Worm (Caenorhabditis elegans) whole organism, early embryonic: ENCODE measurements around the gene sma-3.

ENCODE experiments used
- B0310.2 ChIP-seq: sonication (generic microtip); optimal IDR thresholded peaks from 2 replicates; lab custom pipeline; 2016; ENCODE audit warnings: mild to moderate bottlenecking, missing genetic modification characterization, missing compliant biosample characterization
- F13C5.2 ChIP-seq: sonication (generic microtip); optimal IDR thresholded peaks from 2 replicates; lab custom pipeline; 2017; ENCODE audit warnings: mild to moderate bottlenecking, missing genetic modification characterization, inconsistent platforms, missing compliant biosample characterization
- aly-1 ChIP-seq: sonication (generic microtip); optimal IDR thresholded peaks from 2 replicates; lab custom pipeline; 2016; ENCODE audit warnings: missing genetic modification characterization, missing compliant biosample characterization
- ama-1 ChIP-seq: fragments of 150-350 bp; optimal IDR thresholded peaks from 2 replicates; lab custom pipeline; 2014
- ceh-13 ChIP-seq: fragments of 200-800 bp; sonication (Bioruptor generic); optimal IDR thresholded peaks from 2 replicates; lab custom pipeline; 2018; ENCODE audit warnings: mild to moderate bottlenecking, missing genetic modification characterization, missing compliant biosample characterization
- ceh-36 ChIP-seq: sonication (generic microtip); optimal IDR thresholded peaks from 2 replicates; lab custom pipeline; 2016; ENCODE audit warnings: missing genetic modification characterization, inconsistent platforms, missing compliant biosample characterization
- ets-7 ChIP-seq: sonication (generic microtip); optimal IDR thresholded peaks from 2 replicates; lab custom pipeline; 2016; ENCODE audit warnings: missing genotype, missing genetic modification characterization, missing compliant biosample characterization
- flt-1 ChIP-seq: fragments of 200-800 bp; sonication (Bioruptor generic); IDR thresholded peaks from 2 replicates; pipeline ENCODE4 v1.3.6; 2022; ENCODE audit warnings: missing genetic modification characterization, missing compliant biosample characterization
- hmbx-1 ChIP-seq: sonication (generic microtip); optimal IDR thresholded peaks from 2 replicates; lab custom pipeline; 2016; ENCODE audit warnings: mild to moderate bottlenecking, missing genetic modification characterization, missing compliant biosample characterization
- hmg-4 ChIP-seq: fragments of 200-800 bp; sonication (Bioruptor generic); optimal IDR thresholded peaks from 2 replicates; lab custom pipeline; 2018; ENCODE audit warnings: mild to moderate bottlenecking, missing genetic modification characterization, missing compliant biosample characterization
- hnd-1 ChIP-seq: sonication (generic microtip); optimal IDR thresholded peaks from 2 replicates; lab custom pipeline; 2016; ENCODE audit warnings: missing genetic modification characterization, missing compliant biosample characterization
- pes-1 ChIP-seq: fragments of 200-800 bp; sonication (Bioruptor generic); IDR thresholded peaks from 2 replicates; pipeline ENCODE4 v1.3.6; 2022; ENCODE audit warnings: missing genetic modification reagents, missing genetic modification characterization, missing compliant biosample characterization
- scrt-1 ChIP-seq: fragments of 200-800 bp; sonication (Bioruptor generic); IDR thresholded peaks from 2 replicates; pipeline ENCODE4 v1.3.6; 2022; ENCODE audit warnings: missing genetic modification characterization, missing compliant biosample characterization
- sea-1 ChIP-seq: fragments of 200-800 bp; sonication (Bioruptor generic); conservative IDR thresholded peaks from 2 replicates; pipeline ENCODE4 v1.3.6; 2022; ENCODE audit warnings: missing genetic modification characterization, missing compliant biosample characterization
- tbx-11 ChIP-seq: fragments of 200-800 bp; sonication (Bioruptor generic); IDR thresholded peaks from 2 replicates; pipeline ENCODE4 v1.3.6; 2022; ENCODE audit warnings: missing genetic modification characterization, missing compliant biosample characterization
- tbx-37 ChIP-seq: fragments of 200-800 bp; sonication (Bioruptor generic); conservative IDR thresholded peaks from 2 replicates; pipeline ENCODE4 v1.3.6; 2022; ENCODE audit warnings: missing genetic modification reagents, missing genetic modification characterization, missing compliant biosample characterization
- tra-4 ChIP-seq: sonication (generic microtip); optimal IDR thresholded peaks from 2 replicates; lab custom pipeline; 2017; ENCODE audit warnings: missing genetic modification characterization, missing compliant biosample characterization

Gene sma-3

DNA sequence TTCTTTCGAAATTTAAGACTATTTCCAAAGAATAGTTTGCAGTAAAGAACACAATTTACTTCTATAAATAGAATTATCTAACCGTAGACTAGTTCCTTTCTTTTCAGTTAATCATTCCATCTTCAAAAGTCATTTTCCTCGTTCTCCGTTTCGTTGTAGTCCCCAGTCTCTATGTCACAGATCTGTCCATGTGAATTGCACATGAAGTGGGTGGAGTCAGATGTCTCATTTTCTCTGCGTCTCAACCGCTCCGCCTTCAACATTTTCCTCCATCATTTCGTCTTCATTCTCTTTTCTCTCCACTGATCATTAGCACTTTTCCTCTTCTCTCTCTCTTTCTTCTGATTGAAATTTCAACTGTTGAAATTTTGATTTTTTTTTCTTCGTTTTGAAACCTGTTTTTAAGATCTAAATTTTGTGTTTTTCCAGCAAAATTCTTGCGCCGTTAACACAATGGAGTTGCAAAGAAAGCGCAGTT, 33.9 kb upstream of the sma-3 start, which contains the start of gene T07E3.4:
Gene T07E3.4, plus strand, starts transcription at position 428 of the 478 bp plus-strand sequence.
- TF ChIP-seq ets-7 (tag; lab: Kevin White, UChicago) (no peak), flt-1 (GFP tag; lab: Robert Waterston, UW) (no peak), tbx-37 (no peak), F13C5.2 (no peak), aly-1 (no peak), ama-1 (lab: Kevin White, UChicago) (no peak), hmbx-1 (tag; lab: Kevin White, UChicago) (no peak), tbx-11 (GFP tag; lab: Robert Waterston, UW) (no peak), scrt-1 (GFP tag; lab: Robert Waterston, UW) (no peak), sea-1 (GFP tag; lab: Robert Waterston, UW) (no peak), hmg-4 (GFP tag; lab: Kevin White, UChicago) (no peak), B0310.2 (tag; lab: Kevin White, UChicago) (no peak), hnd-1 (no peak), ceh-36 (no peak), tra-4 (tag; lab: Kevin White, UChicago) (no peak), pes-1 (GFP tag; lab: Robert Waterston, UW) (no peak), ceh-13 (GFP tag; lab: Kevin White, UChicago) (no peak)

DNA sequence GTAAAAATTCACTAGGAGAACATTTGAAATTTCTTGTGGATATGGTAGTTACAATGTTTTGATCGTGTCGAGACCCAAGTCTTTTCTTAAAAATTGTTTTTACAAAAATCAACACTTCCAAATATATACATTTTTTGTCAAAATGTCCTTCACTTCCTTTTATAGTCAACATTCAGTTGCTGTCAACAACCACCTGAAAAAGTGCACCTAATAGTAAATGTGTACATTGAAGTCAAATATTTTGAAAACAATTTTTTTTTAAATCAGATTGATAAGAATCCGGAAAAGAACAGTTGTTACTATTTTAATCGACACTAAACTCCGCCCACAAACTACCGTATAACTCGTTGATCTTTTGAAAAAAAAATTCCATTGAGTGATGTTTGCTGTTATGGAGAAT, 31.9 kb upstream of the sma-3 start:
- TF ChIP-seq ceh-36 (no peak), scrt-1 (GFP tag; lab: Robert Waterston, UW) (no peak), tbx-11 (GFP tag; lab: Robert Waterston, UW) (no peak), hnd-1 (no peak), hmbx-1 (tag; lab: Kevin White, UChicago) (no peak), ets-7 (tag; lab: Kevin White, UChicago) (no peak), aly-1 (no peak), tra-4 (tag; lab: Kevin White, UChicago) (no peak), sea-1 (GFP tag; lab: Robert Waterston, UW) (no peak), F13C5.2 (no peak), hmg-4 (GFP tag; lab: Kevin White, UChicago) (no peak), ama-1 (lab: Kevin White, UChicago) (no peak), tbx-37 (no peak), B0310.2 (tag; lab: Kevin White, UChicago) (no peak), pes-1 (GFP tag; lab: Robert Waterston, UW) (no peak), flt-1 (GFP tag; lab: Robert Waterston, UW) (no peak), ceh-13 (GFP tag; lab: Kevin White, UChicago) (no peak)

DNA sequence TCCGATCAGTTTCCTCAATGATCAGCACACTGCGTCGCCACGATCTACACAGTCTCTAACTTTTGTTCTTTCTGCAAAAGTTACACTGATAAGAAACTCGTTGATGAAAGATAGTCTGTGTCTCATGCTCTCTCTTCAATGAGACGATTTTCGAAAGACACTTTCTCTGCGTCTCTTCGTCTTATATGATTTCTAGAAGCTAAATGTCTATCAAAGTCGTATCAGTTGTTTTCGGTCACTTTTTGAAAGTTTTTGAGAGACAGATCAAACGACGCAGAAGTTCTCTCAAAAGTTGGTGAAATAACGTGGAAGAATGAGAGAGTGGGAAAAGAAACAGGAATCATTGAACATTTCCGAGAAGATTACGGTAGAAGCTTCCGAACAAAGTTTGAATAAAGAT, 31.4 kb upstream of the sma-3 start:
- TF ChIP-seq tra-4 (tag; lab: Kevin White, UChicago) (no peak), hnd-1 (no peak), ama-1 (lab: Kevin White, UChicago) (no peak), aly-1 (no peak), F13C5.2 (no peak), tbx-37 (no peak), scrt-1 (GFP tag; lab: Robert Waterston, UW) (no peak), ceh-13 (GFP tag; lab: Kevin White, UChicago) (no peak), tbx-11 (GFP tag; lab: Robert Waterston, UW) (no peak)

DNA sequence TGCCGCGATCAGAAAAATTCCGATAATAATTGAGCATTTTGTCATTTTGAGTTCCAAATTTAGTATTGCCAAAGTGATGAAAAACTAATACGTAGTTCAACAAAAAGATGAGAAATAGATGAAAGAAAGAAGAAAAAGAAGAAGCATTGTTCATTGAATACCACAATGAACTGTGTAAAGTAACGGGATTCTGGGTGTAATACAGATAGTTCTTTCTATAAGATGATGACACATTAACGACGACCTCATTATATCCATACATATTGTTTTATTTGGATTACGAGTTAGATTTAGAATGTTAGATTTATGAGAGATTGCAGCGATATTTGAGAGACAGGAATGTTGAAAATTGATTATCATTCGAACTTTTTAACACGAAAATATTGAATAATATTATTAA, 27.8 kb upstream of the sma-3 start, which contains the start of gene K04C2.5:
Gene K04C2.5, minus strand, starts transcription at position 101 of the 400 bp plus-strand sequence.
- TF ChIP-seq tbx-37, result no peak

DNA sequence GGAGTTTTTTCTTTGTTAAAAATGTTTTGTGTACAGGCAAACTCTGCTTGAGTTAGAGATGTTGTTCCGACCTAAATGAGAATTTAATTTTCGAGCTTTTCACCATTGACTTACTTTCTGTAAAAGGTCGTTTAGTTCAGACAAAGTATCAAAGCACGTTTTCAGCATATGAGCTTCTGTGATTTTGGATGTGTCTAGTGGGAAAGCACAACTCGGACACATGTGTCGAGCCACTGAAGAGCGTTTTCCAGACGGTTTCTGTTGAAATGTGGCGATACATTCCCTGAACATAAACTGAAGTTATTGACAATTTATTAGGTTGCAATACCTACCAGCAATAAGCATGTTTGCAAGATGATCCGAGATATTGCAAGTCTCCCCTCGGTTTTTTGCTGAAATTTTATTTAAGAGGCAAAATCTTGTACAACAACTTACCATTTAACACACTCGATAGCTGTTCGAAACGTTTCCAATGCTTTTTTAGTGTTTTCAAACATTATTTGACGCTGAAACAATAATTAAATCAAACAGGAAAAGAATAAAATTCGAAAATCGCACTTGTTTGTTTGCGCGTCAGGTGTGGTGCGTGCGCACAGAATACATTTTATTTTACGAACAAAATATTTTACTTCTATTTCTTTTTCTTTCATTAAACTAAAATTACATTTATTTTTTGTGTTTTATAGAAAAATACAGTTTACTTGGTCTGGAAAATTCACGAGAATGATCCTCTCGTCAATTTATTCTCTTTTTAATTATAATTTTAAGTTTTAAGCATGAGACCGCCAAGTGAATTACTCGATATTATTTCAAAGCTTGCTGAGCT, 25.4 kb upstream of the sma-3 start, which contains the start of the genes brd-1 and K04C2.2:
Gene brd-1, minus strand, starts transcription at position 506 of the 826 bp plus-strand sequence.
Gene K04C2.2, plus strand, starts transcription at position 776 of the 826 bp plus-strand sequence.
- no peak for TF ChIP-seq ama-1 (lab: Kevin White, UChicago)
- no peak for TF ChIP-seq ets-7 (tag; lab: Kevin White, UChicago)
- TF ChIP-seq sea-1 (GFP tag; lab: Robert Waterston, UW), result no peak

DNA sequence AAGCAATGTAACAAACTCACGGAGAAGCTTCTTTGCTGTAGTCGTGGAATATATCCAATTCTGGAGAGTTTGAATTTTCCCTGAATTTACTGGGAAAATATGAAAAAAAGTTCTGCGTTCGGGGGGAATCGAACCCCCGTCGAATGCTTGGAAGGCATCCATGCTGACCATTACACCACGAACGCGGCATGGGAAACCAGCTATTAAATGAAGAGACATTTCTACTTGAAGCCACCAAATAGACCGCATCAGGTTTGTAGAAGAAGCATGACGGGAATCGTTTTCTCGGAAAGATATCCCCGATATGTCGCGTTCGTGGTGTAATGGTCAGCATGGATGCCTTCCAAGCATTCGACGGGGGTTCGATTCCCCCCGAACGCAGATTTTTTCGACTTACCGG, 24.7 kb upstream of the sma-3 start:
- TF ChIP-seq sea-1 (GFP tag; lab: Robert Waterston, UW), result peak; percentile 58; the same call in 1 of the 2 replicates
- TF ChIP-seq tra-4 (tag; lab: Kevin White, UChicago), result no peak
- TF ChIP-seq scrt-1 (GFP tag; lab: Robert Waterston, UW), result peak; percentile 55; the same call in 1 of the 2 replicates
- TF ChIP-seq ceh-13 (GFP tag; lab: Kevin White, UChicago), result no peak
- 0 out of 2 replicates have a peak, but pooled peaks have one; percentile 49 for TF ChIP-seq tbx-11 (GFP tag; lab: Robert Waterston, UW)
- no peak for TF ChIP-seq ama-1 (lab: Kevin White, UChicago)
- peak; percentile 43; the same call in 1 of the 2 replicates for TF ChIP-seq pes-1 (GFP tag; lab: Robert Waterston, UW)
- TF ChIP-seq tbx-37, result peak; percentile 36; the same call in 1 of the 2 replicates
- TF ChIP-seq flt-1 (GFP tag; lab: Robert Waterston, UW), result 0 out of 2 replicates have a peak, but pooled peaks have one; percentile 28

DNA sequence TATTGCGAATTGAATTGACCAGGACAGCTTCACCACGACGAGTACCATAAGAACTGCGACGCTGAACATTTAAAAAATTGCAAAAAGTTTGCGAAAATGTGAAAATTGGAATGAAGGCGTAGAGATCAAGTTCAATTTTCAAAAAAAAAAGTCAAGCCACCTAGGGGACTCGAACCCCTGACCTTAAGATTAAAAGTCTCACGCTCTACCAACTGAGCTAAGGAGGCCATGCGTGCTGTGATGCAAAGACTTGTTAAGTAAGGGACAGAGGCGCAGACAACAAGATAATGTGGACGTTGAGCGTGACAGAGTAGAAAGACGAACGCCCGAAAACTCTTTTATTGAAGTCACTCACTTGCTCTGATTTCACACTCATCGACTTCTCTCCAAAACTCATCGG, 23.8 kb upstream of the sma-3 start:
- TF ChIP-seq B0310.2 (tag; lab: Kevin White, UChicago), result peak; percentile 73
- peak; percentile 81 for TF ChIP-seq tbx-11 (GFP tag; lab: Robert Waterston, UW)
- peak; percentile 90 for TF ChIP-seq pes-1 (GFP tag; lab: Robert Waterston, UW)
- peak; percentile 10 for TF ChIP-seq hmbx-1 (tag; lab: Kevin White, UChicago)
- no peak for TF ChIP-seq ama-1 (lab: Kevin White, UChicago)
- peak; percentile 53 for TF ChIP-seq ets-7 (tag; lab: Kevin White, UChicago)
- TF ChIP-seq tra-4 (tag; lab: Kevin White, UChicago), result no peak
- peak; percentile 74 for TF ChIP-seq hnd-1
- TF ChIP-seq hmg-4 (GFP tag; lab: Kevin White, UChicago), result peak; percentile 84
- peak; percentile 82 for TF ChIP-seq aly-1
- TF ChIP-seq tbx-37, result peak; percentile 74
- TF ChIP-seq F13C5.2, result peak; percentile 87
- TF ChIP-seq ceh-36, result peak; percentile 81
- TF ChIP-seq flt-1 (GFP tag; lab: Robert Waterston, UW), result peak; percentile 87
- peak; percentile 86 for TF ChIP-seq scrt-1 (GFP tag; lab: Robert Waterston, UW)
- peak; percentile 84 for TF ChIP-seq sea-1 (GFP tag; lab: Robert Waterston, UW)
- peak; percentile 67 for TF ChIP-seq ceh-13 (GFP tag; lab: Kevin White, UChicago)
